Worm (Caenorhabditis elegans) whole organism, mixed stage, embryonic: ENCODE results near the gene C28D4.8.

Source experiments
- bed-3 ChIP-seq: fragments of 200-800 bp; sonication (Bioruptor generic); optimal IDR thresholded peaks from 3 replicates; lab custom pipeline; 2018; ENCODE audit warnings: mild to moderate bottlenecking, missing genetic modification characterization, moderate library complexity, missing compliant biosample characterization
- blmp-1 ChIP-seq: fragments of 150-350 bp; optimal IDR thresholded peaks from 2 replicates; lab custom pipeline; 2014; ENCODE audit warnings: missing biosample characterization, missing genetic modification characterization
- ceh-39 ChIP-seq: fragments of 150-350 bp; optimal IDR thresholded peaks from 2 replicates; lab custom pipeline; 2014; ENCODE audit warnings: missing biosample characterization, missing genetic modification characterization
- ceh-83 ChIP-seq: fragments of 200-800 bp; sonication (Bioruptor generic); optimal IDR thresholded peaks from 2 replicates; lab custom pipeline; 2018; ENCODE audit warnings: mild to moderate bottlenecking, missing genetic modification characterization, missing compliant biosample characterization
- ces-1 ChIP-seq: fragments of 150-350 bp; optimal IDR thresholded peaks from 2 replicates; lab custom pipeline; 2014; ENCODE audit warnings: missing biosample characterization, missing genetic modification reagents, missing genetic modification characterization
- cnd-1 ChIP-seq: fragments of 200-800 bp; sonication (Bioruptor generic); optimal IDR thresholded peaks from 2 replicates; lab custom pipeline; 2018; ENCODE audit warnings: mild to moderate bottlenecking, missing genetic modification characterization, missing compliant biosample characterization
- drap-1 ChIP-seq: fragments of 200-800 bp; sonication (Bioruptor generic); optimal IDR thresholded peaks from 3 replicates; lab custom pipeline; 2018; ENCODE audit warnings: mild to moderate bottlenecking, missing genetic modification characterization, missing compliant biosample characterization
- elt-1 ChIP-seq: sonication (generic microtip); optimal IDR thresholded peaks from 2 replicates; lab custom pipeline; 2017; ENCODE audit warnings: missing genetic modification characterization, mild to moderate bottlenecking, missing compliant biosample characterization, antibody characterized with exemption, moderate library complexity, borderline replicate concordance; ENCODE audit not compliant: insufficient read depth
- elt-3 ChIP-seq: fragments of 150-350 bp; optimal IDR thresholded peaks from 2 replicates; lab custom pipeline; 2014; ENCODE audit warnings: missing biosample characterization, missing genetic modification characterization
- flh-1 ChIP-seq: fragments of 200-800 bp; sonication (Bioruptor generic); optimal IDR thresholded peaks from 2 replicates; lab custom pipeline; 2018; ENCODE audit warnings: mild to moderate bottlenecking, missing genetic modification characterization, moderate library complexity, missing compliant biosample characterization
- ham-2 ChIP-seq: fragments of 200-800 bp; sonication (Bioruptor generic); optimal IDR thresholded peaks from 2 replicates; lab custom pipeline; 2018; ENCODE audit warnings: mild to moderate bottlenecking, missing genetic modification characterization, missing compliant biosample characterization
- hlh-1 ChIP-seq: fragments of 150-350 bp; optimal IDR thresholded peaks from 2 replicates; lab custom pipeline; 2014; ENCODE audit warnings: missing biosample characterization, missing genetic modification reagents, missing genetic modification characterization
- lin-13 ChIP-seq: fragments of 150-350 bp; optimal IDR thresholded peaks from 2 replicates; lab custom pipeline; 2014; ENCODE audit warnings: missing biosample characterization, missing genetic modification characterization
- lin-32 ChIP-seq: fragments of 200-800 bp; sonication (Bioruptor generic); optimal IDR thresholded peaks from 2 replicates; lab custom pipeline; 2018; ENCODE audit warnings: mild to moderate bottlenecking, missing genetic modification characterization, missing compliant biosample characterization
- lsy-2 ChIP-seq: fragments of 150-350 bp; optimal IDR thresholded peaks from 2 replicates; lab custom pipeline; 2014; ENCODE audit warnings: missing biosample characterization, missing genetic modification characterization
- mab-5 ChIP-seq: fragments of 150-350 bp; optimal IDR thresholded peaks from 2 replicates; lab custom pipeline; 2014; ENCODE audit warnings: missing biosample characterization, missing genetic modification characterization
- mls-2 ChIP-seq: sonication (generic microtip); optimal IDR thresholded peaks from 2 replicates; lab custom pipeline; 2016; ENCODE audit warnings: mild to moderate bottlenecking, missing genetic modification characterization, moderate library complexity, missing compliant biosample characterization
- nhr-2 ChIP-seq: fragments of 150-350 bp; optimal IDR thresholded peaks from 2 replicates; lab custom pipeline; 2014; ENCODE audit warnings: missing biosample characterization, missing genetic modification characterization
- nhr-28 ChIP-seq: fragments of 150-350 bp; optimal IDR thresholded peaks from 2 replicates; lab custom pipeline; 2014; ENCODE audit warnings: missing biosample characterization, missing genetic modification characterization
- pha-4 ChIP-seq: fragments of 150-350 bp; optimal IDR thresholded peaks from 2 replicates; lab custom pipeline; 2018; ENCODE audit warnings: missing biosample characterization, missing genetic modification reagents, missing genetic modification characterization
- sem-2 ChIP-seq: fragments of 200-800 bp; sonication (Bioruptor generic); optimal IDR thresholded peaks from 2 replicates; lab custom pipeline; 2018; ENCODE audit warnings: mild to moderate bottlenecking, missing genetic modification characterization, missing compliant biosample characterization
- snpc-4 ChIP-seq: fragments of 150-350 bp; optimal IDR thresholded peaks from 2 replicates; lab custom pipeline; 2014; ENCODE audit warnings: missing biosample characterization, missing genetic modification characterization
- sptf-1 ChIP-seq: sonication (generic microtip); optimal IDR thresholded peaks from 2 replicates; lab custom pipeline; 2017; ENCODE audit warnings: mild to moderate bottlenecking, missing genetic modification characterization, moderate library complexity, missing compliant biosample characterization
- tbx-8 ChIP-seq: fragments of 200-800 bp; sonication (Bioruptor generic); optimal IDR thresholded peaks from 2 replicates; lab custom pipeline; 2018; ENCODE audit warnings: mild to moderate bottlenecking, missing genetic modification characterization, moderate library complexity, missing compliant biosample characterization
- unc-120 ChIP-seq: sonication (generic microtip); optimal IDR thresholded peaks from 2 replicates; lab custom pipeline; 2017; ENCODE audit warnings: missing genetic modification characterization, missing compliant biosample characterization; ENCODE audit not compliant: poor library complexity, severe bottlenecking
- unc-39 ChIP-seq: fragments of 150-350 bp; optimal IDR thresholded peaks from 2 replicates; lab custom pipeline; 2014; ENCODE audit warnings: missing biosample characterization, missing genetic modification characterization
- unc-62 ChIP-seq: fragments of 150-350 bp; optimal IDR thresholded peaks from 2 replicates; lab custom pipeline; 2014; ENCODE audit warnings: missing biosample characterization, missing genetic modification reagents, missing genetic modification characterization
- zip-8 ChIP-seq: fragments of 150-350 bp; optimal IDR thresholded peaks from 2 replicates; lab custom pipeline; 2014; ENCODE audit warnings: missing biosample characterization, missing genetic modification characterization
- ztf-11 ChIP-seq: fragments of 150-350 bp; optimal IDR thresholded peaks from 2 replicates; lab custom pipeline; 2014; ENCODE audit warnings: missing biosample characterization, missing genetic modification characterization

Gene C28D4.8

ce11 chrIV:9761751-9762150, 13.5 kb upstream of the C28D4.8 start:
- no peak for TF ChIP-seq lin-32 (GFP tag; lab: Kevin White, UChicago)
- TF ChIP-seq pha-4 (tag; lab: Kevin White, UChicago), result no peak
- no peak for TF ChIP-seq sem-2 (GFP tag; lab: Kevin White, UChicago)
- no peak for TF ChIP-seq ham-2 (GFP tag; lab: Kevin White, UChicago)
- no peak for TF ChIP-seq ztf-11 (tag; lab: Kevin White, UChicago)
- no peak for TF ChIP-seq unc-62 (GFP tag; lab: Kevin White, UChicago)
- no peak for TF ChIP-seq unc-120 (tag; lab: Kevin White, UChicago)
- no peak for TF ChIP-seq cnd-1 (tag; lab: Kevin White, UChicago)
- no peak for TF ChIP-seq snpc-4 (tag; lab: Kevin White, UChicago)
- no peak for TF ChIP-seq nhr-2
- no peak for TF ChIP-seq ceh-39
- no peak for TF ChIP-seq elt-3 (tag; lab: Kevin White, UChicago)
- no peak for TF ChIP-seq nhr-28 (tag; lab: Kevin White, UChicago)
- TF ChIP-seq tbx-8 (GFP tag; lab: Kevin White, UChicago), result no peak
- TF ChIP-seq mls-2 (tag; lab: Kevin White, UChicago), result no peak
- no peak for TF ChIP-seq ces-1
- TF ChIP-seq elt-1, result no peak
- TF ChIP-seq hlh-1 (tag; lab: Kevin White, UChicago), result no peak

- no peak for TF ChIP-seq pha-4 (tag; lab: Kevin White, UChicago)
- TF ChIP-seq snpc-4 (tag; lab: Kevin White, UChicago), result no peak
- no peak for TF ChIP-seq sem-2 (GFP tag; lab: Kevin White, UChicago)
- no peak for TF ChIP-seq ceh-83
- TF ChIP-seq flh-1 (GFP tag; lab: Kevin White, UChicago), result no peak
- no peak for TF ChIP-seq nhr-2
- no peak for TF ChIP-seq blmp-1 (tag; lab: Kevin White, UChicago)
- no peak for TF ChIP-seq lin-13 (tag; lab: Kevin White, UChicago)
- no peak for TF ChIP-seq lin-32 (GFP tag; lab: Kevin White, UChicago)
- TF ChIP-seq ham-2 (GFP tag; lab: Kevin White, UChicago), result no peak
These were observed 9.1 kb upstream of the C28D4.8 start, which contains the start of gene nhr-97 for ce11 chrIV:9757425-9757740. Gene nhr-97 (plus strand): TSS chrIV:9757641.

- TF ChIP-seq bed-3 (no peak), snpc-4 (tag; lab: Kevin White, UChicago) (no peak), sem-2 (GFP tag; lab: Kevin White, UChicago) (no peak), unc-120 (tag; lab: Kevin White, UChicago) (no peak), lin-32 (GFP tag; lab: Kevin White, UChicago) (no peak), flh-1 (GFP tag; lab: Kevin White, UChicago) (no peak), ham-2 (GFP tag; lab: Kevin White, UChicago) (no peak), ceh-39 (no peak), mab-5 (tag; lab: Kevin White, UChicago) (no peak), zip-8 (tag; lab: Kevin White, UChicago) (no peak), mls-2 (tag; lab: Kevin White, UChicago) (no peak), elt-3 (tag; lab: Kevin White, UChicago) (no peak), unc-62 (GFP tag; lab: Kevin White, UChicago) (no peak), nhr-28 (tag; lab: Kevin White, UChicago) (no peak), drap-1 (no peak)
These were observed 8.6 kb upstream of the C28D4.8 start for ce11 chrIV:9756647-9757424.

- TF ChIP-seq sptf-1 (tag; lab: Kevin White, UChicago), result no peak
- no peak for TF ChIP-seq pha-4 (tag; lab: Kevin White, UChicago)
- no peak for TF ChIP-seq unc-39
- TF ChIP-seq ztf-11 (tag; lab: Kevin White, UChicago), result no peak
- TF ChIP-seq ham-2 (GFP tag; lab: Kevin White, UChicago), result no peak
- TF ChIP-seq cnd-1 (tag; lab: Kevin White, UChicago), result no peak
- TF ChIP-seq, all 35 proteins: peak for 0
These were observed 7.5 kb upstream of the C28D4.8 start for ce11 chrIV:9755713-9756112.

ce11 chrIV:9746762-9747161, 1.5 kb downstream of the C28D4.8 start, which contains the start of gene C28D4.5:
Gene C28D4.5 (minus strand): TSS chrIV:9746862.
- no peak for TF ChIP-seq lsy-2
- no peak for TF ChIP-seq snpc-4 (tag; lab: Kevin White, UChicago)
- TF ChIP-seq mls-2 (tag; lab: Kevin White, UChicago), result no peak
- TF ChIP-seq bed-3, result no peak
- TF ChIP-seq sem-2 (GFP tag; lab: Kevin White, UChicago), result no peak
- TF ChIP-seq, all 35 proteins: peak for 0
